Worm (Caenorhabditis elegans): ENCODE measurements around the gene npr-6.

Gene npr-6

ce11 chrX:10306923-10307322 lies 21.4 kb upstream of the npr-6 start:
- no peak for TF ChIP-seq sptf-1 (tag; optimal IDR thresholded peaks at IDR 0.05)

DNA sequence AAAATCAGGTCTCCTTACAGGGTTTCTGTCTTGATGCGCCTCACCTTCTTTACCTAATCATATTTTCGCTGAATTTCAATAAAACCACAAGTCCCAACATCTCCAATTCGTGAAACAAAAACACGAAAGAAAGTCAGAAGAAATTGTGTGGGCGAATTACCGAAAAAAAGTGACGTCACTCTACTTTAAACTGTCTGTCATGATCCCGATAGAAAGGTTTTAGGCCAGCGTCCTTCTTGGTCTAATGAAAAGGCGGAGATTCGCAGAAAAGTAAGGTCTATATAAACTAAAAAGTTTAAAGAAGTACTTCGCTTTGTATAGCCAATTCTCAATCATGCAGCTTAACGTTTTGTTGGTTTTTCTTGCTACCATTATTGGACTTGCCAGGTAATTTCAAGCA lies 20.8 kb upstream of the npr-6 start, which contains the start of gene cnc-8:
Gene cnc-8, plus strand, starts transcription at position 307 of the 400 bp plus-strand sequence.
- TF ChIP-seq ceh-83 (GFP tag; optimal IDR thresholded peaks at IDR 0.05) (no peak), mep-1 (tag; optimal IDR thresholded peaks at IDR 0.05) (no peak), bed-3 (GFP tag; optimal IDR thresholded peaks at IDR 0.05) (no peak), cnd-1 (tag; optimal IDR thresholded peaks at IDR 0.05) (no peak), unc-39 (tag; optimal IDR thresholded peaks at IDR 0.05) (no peak), snpc-4 (tag; optimal IDR thresholded peaks at IDR 0.05) (no peak), ceh-39 (tag; optimal IDR thresholded peaks at IDR 0.05) (no peak), pha-4 (tag; optimal IDR thresholded peaks at IDR 0.05) (no peak), nhr-28 (tag; optimal IDR thresholded peaks at IDR 0.05) (no peak), ceh-43 (GFP tag; optimal IDR thresholded peaks at IDR 0.05) (no peak), ztf-11 (tag; optimal IDR thresholded peaks at IDR 0.05) (no peak), mls-2 (tag; optimal IDR thresholded peaks at IDR 0.05) (no peak), drap-1 (GFP tag; optimal IDR thresholded peaks at IDR 0.05) (no peak), mab-5 (tag; optimal IDR thresholded peaks at IDR 0.05) (no peak)

- TF ChIP-seq elt-1 (tag; optimal IDR thresholded peaks at IDR 0.05; ENCODE audit: borderline replicate concordance, insufficient read depth), result peak; percentile 57
- TF ChIP-seq hlh-1 (tag; optimal IDR thresholded peaks at IDR 0.05), result no peak
- TF ChIP-seq drap-1 (GFP tag; optimal IDR thresholded peaks at IDR 0.05), result no peak
- no peak for TF ChIP-seq pha-4 (tag; optimal IDR thresholded peaks at IDR 0.05)
- TF ChIP-seq unc-62 (GFP tag; optimal IDR thresholded peaks at IDR 0.05), result peak; percentile 8
- no peak for TF ChIP-seq nhr-237 (tag; optimal IDR thresholded peaks at IDR 0.05)
- TF ChIP-seq lsy-2 (tag; optimal IDR thresholded peaks at IDR 0.05), result no peak
- no peak for TF ChIP-seq mep-1 (tag; optimal IDR thresholded peaks at IDR 0.05)
- no peak for TF ChIP-seq unc-120 (tag; optimal IDR thresholded peaks at IDR 0.05; ENCODE audit: poor library complexity, severe bottlenecking)
These were observed 18.6 kb upstream of the npr-6 start, which contains the start of gene fipr-21 for ce11 chrX:10304178-10304577. TSS of gene fipr-21 (plus strand) at chrX:10304529.

DNA sequence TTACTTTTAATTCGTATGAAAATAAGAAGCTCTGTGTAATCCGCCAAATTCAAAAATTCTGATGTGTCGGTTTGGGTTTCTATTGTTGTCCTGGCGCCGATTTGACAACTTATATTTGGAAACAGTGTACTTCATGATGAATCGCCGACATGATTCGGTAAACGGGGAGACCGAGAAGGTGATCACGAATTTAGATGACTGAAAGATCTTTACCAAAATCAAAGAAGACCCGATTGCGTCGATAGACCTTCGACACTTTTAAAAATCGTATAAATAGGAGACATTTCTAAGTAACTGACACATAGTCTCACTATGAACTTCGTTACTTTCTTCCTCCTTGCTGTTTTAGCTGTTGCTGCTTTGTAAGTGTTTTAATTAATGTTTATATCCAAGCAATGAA lies 16.9 kb upstream of the npr-6 start, which contains the start of gene fip-5:
Gene fip-5, plus strand, starts transcription at position 312 of the 400 bp plus-strand sequence.
- no peak for TF ChIP-seq ham-2 (GFP tag; optimal IDR thresholded peaks at IDR 0.05)
- no peak for TF ChIP-seq bed-3 (GFP tag; optimal IDR thresholded peaks at IDR 0.05)
- no peak for TF ChIP-seq snpc-4 (tag; optimal IDR thresholded peaks at IDR 0.05)
- no peak for TF ChIP-seq unc-39 (tag; optimal IDR thresholded peaks at IDR 0.05)
- TF ChIP-seq lin-13 (tag; optimal IDR thresholded peaks at IDR 0.05), result no peak
- TF ChIP-seq flh-1 (GFP tag; optimal IDR thresholded peaks at IDR 0.05), result no peak
- no peak for TF ChIP-seq unc-120 (tag; optimal IDR thresholded peaks at IDR 0.05; ENCODE audit: poor library complexity, severe bottlenecking)
- TF ChIP-seq drap-1 (GFP tag; optimal IDR thresholded peaks at IDR 0.05), result no peak
- no peak for TF ChIP-seq elt-1 (tag; optimal IDR thresholded peaks at IDR 0.05; ENCODE audit: borderline replicate concordance, insufficient read depth)
- no peak for TF ChIP-seq ceh-43 (GFP tag; optimal IDR thresholded peaks at IDR 0.05)
- no peak for TF ChIP-seq mep-1 (tag; optimal IDR thresholded peaks at IDR 0.05)
- no peak for TF ChIP-seq nhr-237 (tag; optimal IDR thresholded peaks at IDR 0.05)
- TF ChIP-seq pha-4 (tag; optimal IDR thresholded peaks at IDR 0.05), result no peak
- TF ChIP-seq nhr-76 (tag; optimal IDR thresholded peaks at IDR 0.05), result no peak
- TF ChIP-seq ztf-11 (tag; optimal IDR thresholded peaks at IDR 0.05), result no peak

ce11 chrX:10301920-10302319 lies 16.4 kb upstream of the npr-6 start:
- no peak for TF ChIP-seq tbx-8 (GFP tag; optimal IDR thresholded peaks at IDR 0.05)
- TF ChIP-seq elt-3 (tag; optimal IDR thresholded peaks at IDR 0.05), result no peak
- TF ChIP-seq zip-8 (tag; optimal IDR thresholded peaks at IDR 0.05), result no peak
- TF ChIP-seq lsy-2 (tag; optimal IDR thresholded peaks at IDR 0.05), result no peak
- no peak for TF ChIP-seq mls-2 (tag; optimal IDR thresholded peaks at IDR 0.05)
- TF ChIP-seq lin-32 (GFP tag; optimal IDR thresholded peaks at IDR 0.05), result no peak
- no peak for TF ChIP-seq ceh-39 (tag; optimal IDR thresholded peaks at IDR 0.05)
- TF ChIP-seq blmp-1 (tag; optimal IDR thresholded peaks at IDR 0.05), result no peak

DNA sequence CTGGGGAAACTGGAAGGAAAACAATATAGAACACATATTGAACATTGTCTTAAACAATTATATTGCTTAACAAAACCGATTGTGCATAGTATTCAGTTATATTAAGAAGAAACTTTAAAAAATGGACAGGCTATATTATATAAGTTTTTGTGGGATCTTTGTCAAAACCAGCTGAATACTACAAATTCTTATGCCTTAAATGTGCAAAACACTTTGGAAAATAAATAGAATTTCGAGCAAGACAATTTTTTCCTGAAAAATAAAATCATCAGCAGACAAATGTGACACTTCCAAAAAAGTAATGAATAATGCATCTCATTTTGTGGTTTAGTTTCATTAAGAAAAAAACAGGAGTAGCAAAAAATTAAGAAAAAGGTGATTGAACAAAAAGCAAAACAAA lies 11.9 kb upstream of the npr-6 start:
- TF ChIP-seq elt-1 (tag; optimal IDR thresholded peaks at IDR 0.05; ENCODE audit: borderline replicate concordance, insufficient read depth) (no peak), unc-120 (tag; optimal IDR thresholded peaks at IDR 0.05; ENCODE audit: poor library complexity, severe bottlenecking) (no peak), lin-13 (tag; optimal IDR thresholded peaks at IDR 0.05) (no peak), ces-1 (GFP tag; optimal IDR thresholded peaks at IDR 0.05) (no peak), unc-62 (GFP tag; optimal IDR thresholded peaks at IDR 0.05) (no peak), zip-8 (tag; optimal IDR thresholded peaks at IDR 0.05) (no peak), ceh-83 (GFP tag; optimal IDR thresholded peaks at IDR 0.05) (no peak), flh-1 (GFP tag; optimal IDR thresholded peaks at IDR 0.05) (no peak), pha-4 (tag; optimal IDR thresholded peaks at IDR 0.05) (no peak), nhr-76 (tag; optimal IDR thresholded peaks at IDR 0.05) (no peak), M03D4.4 (tag; optimal IDR thresholded peaks at IDR 0.05) (no peak), tbx-8 (GFP tag; optimal IDR thresholded peaks at IDR 0.05) (no peak), ham-2 (GFP tag; optimal IDR thresholded peaks at IDR 0.05) (no peak)
